Worm (Caenorhabditis elegans): ENCODE results near the gene mdf-2.

mdf-2 gene

ce11 chrIV:2677687-2678086 lies 36.8 kb upstream of the mdf-2 start:
- TF ChIP-seq nhr-25 (tag; optimal IDR thresholded peaks at IDR 0.05) (no peak), ztf-11 (tag; optimal IDR thresholded peaks at IDR 0.05) (no peak), skn-1 (tag; optimal IDR thresholded peaks at IDR 0.05) (no peak), egl-27 (tag; optimal IDR thresholded peaks at IDR 0.05) (no peak), ama-1 (optimal IDR thresholded peaks at IDR 0.05) (no peak), Y55F3AM.14 (GFP tag; optimal IDR thresholded peaks at IDR 0.05) (no peak), F13H6.1 (tag; optimal IDR thresholded peaks at IDR 0.05) (no peak), snpc-4 (tag; optimal IDR thresholded peaks at IDR 0.05) (no peak), sem-4 (tag; optimal IDR thresholded peaks at IDR 0.05) (no peak)

- TF ChIP-seq peb-1 (tag; optimal IDR thresholded peaks at IDR 0.05): no peak
- TF ChIP-seq elt-3 (tag; optimal IDR thresholded peaks at IDR 0.05): no peak
- peak; percentile 75 for TF ChIP-seq F13H6.1 (tag; optimal IDR thresholded peaks at IDR 0.05)
- TF ChIP-seq ztf-11 (tag; optimal IDR thresholded peaks at IDR 0.05): no peak
- no peak for TF ChIP-seq elt-1 (tag; optimal IDR thresholded peaks at IDR 0.05)
- TF ChIP-seq nhr-129 (tag; optimal IDR thresholded peaks at IDR 0.05): peak; percentile 56
- no peak for TF ChIP-seq nhr-23 (tag; optimal IDR thresholded peaks at IDR 0.05)
- TF ChIP-seq ceh-16 (tag; optimal IDR thresholded peaks at IDR 0.05): no peak
- no peak for TF ChIP-seq skn-1 (tag; optimal IDR thresholded peaks at IDR 0.05)
- peak; percentile 86 for TF ChIP-seq nhr-21 (tag; optimal IDR thresholded peaks at IDR 0.05)
- peak; percentile 99 for TF ChIP-seq gmeb-1 (tag; optimal IDR thresholded peaks at IDR 0.05)
- no peak for TF ChIP-seq mbf-1 (tag; optimal IDR thresholded peaks at IDR 0.05)
- peak; percentile 62 for TF ChIP-seq nhr-6 (tag; optimal IDR thresholded peaks at IDR 0.05)
- peak; percentile 86 for TF ChIP-seq mab-5 (tag; optimal IDR thresholded peaks at IDR 0.05)
- no peak for TF ChIP-seq aly-2 (tag; optimal IDR thresholded peaks at IDR 0.05)
- TF ChIP-seq ama-1 (optimal IDR thresholded peaks at IDR 0.05): peak; percentile 65
- TF ChIP-seq ztf-1 (GFP tag; conservative IDR thresholded peaks at IDR 0.05): no peak
- TF ChIP-seq sem-4 (tag; optimal IDR thresholded peaks at IDR 0.05): peak; percentile 62
- TF ChIP-seq fos-1 (tag; optimal IDR thresholded peaks at IDR 0.05): peak; percentile 49
- TF ChIP-seq Y55F3AM.14 (GFP tag; optimal IDR thresholded peaks at IDR 0.05): no peak
- TF ChIP-seq unc-62 (GFP tag; optimal IDR thresholded peaks at IDR 0.05): no peak
- peak; percentile 76 for TF ChIP-seq sma-3 (GFP tag; optimal IDR thresholded peaks at IDR 0.05)
- TF ChIP-seq nhr-11 (tag; optimal IDR thresholded peaks at IDR 0.05): no peak
- peak; percentile 41 for TF ChIP-seq blmp-1 (tag; optimal IDR thresholded peaks at IDR 0.05; ENCODE audit: insufficient read depth)
- peak; percentile 80 for TF ChIP-seq ceh-82 (tag; optimal IDR thresholded peaks at IDR 0.05)
- peak; percentile 94 for TF ChIP-seq lin-13 (GFP tag; optimal IDR thresholded peaks at IDR 0.05)
- TF ChIP-seq egl-27 (tag; optimal IDR thresholded peaks at IDR 0.05): peak; percentile 76
- TF ChIP-seq nhr-237 (tag; optimal IDR thresholded peaks at IDR 0.05): peak; percentile 30
- peak; percentile 55 for TF ChIP-seq ztf-4 (tag; optimal IDR thresholded peaks at IDR 0.05)
- TF ChIP-seq C34F6.9 (tag; optimal IDR thresholded peaks at IDR 0.05): peak; percentile 92
- peak; percentile 86 for TF ChIP-seq lin-11 (tag; optimal IDR thresholded peaks at IDR 0.05)
- TF ChIP-seq dmd-4 (tag; optimal IDR thresholded peaks at IDR 0.05): no peak
- peak; percentile 35 for TF ChIP-seq ZK546.5 (tag; optimal IDR thresholded peaks at IDR 0.05)
- TF ChIP-seq lsy-2 (tag; optimal IDR thresholded peaks at IDR 0.05): peak; percentile 93 to 95
- peak; percentile 80 for TF ChIP-seq nhr-10 (tag; optimal IDR thresholded peaks at IDR 0.05)
- no peak for TF ChIP-seq lin-39 (tag; optimal IDR thresholded peaks at IDR 0.05)
- TF ChIP-seq nhr-25 (tag; optimal IDR thresholded peaks at IDR 0.05): peak; percentile 83
- TF ChIP-seq mdl-1 (tag; optimal IDR thresholded peaks at IDR 0.05): peak in 1 of 2 experiments; percentile 49
- no peak for TF ChIP-seq nhr-12 (tag; optimal IDR thresholded peaks at IDR 0.05)
- TF ChIP-seq R02D3.7 (tag; optimal IDR thresholded peaks at IDR 0.05): peak; percentile 60
- no peak for TF ChIP-seq unc-39 (tag; optimal IDR thresholded peaks at IDR 0.05)
- peak; percentile 94 for TF ChIP-seq unc-55 (GFP tag; optimal IDR thresholded peaks at IDR 0.05)
- TF ChIP-seq zag-1 (tag; optimal IDR thresholded peaks at IDR 0.05): peak; percentile 40
- no peak for TF ChIP-seq alr-1 (tag; optimal IDR thresholded peaks at IDR 0.05)
- peak; percentile 70 for TF ChIP-seq snpc-4 (tag; optimal IDR thresholded peaks at IDR 0.05)
- TF ChIP-seq crh-2 (tag; optimal IDR thresholded peaks at IDR 0.05): peak; percentile 90
- TF ChIP-seq nhr-77 (tag; optimal IDR thresholded peaks at IDR 0.05): peak; percentile 11
- no peak for TF ChIP-seq sma-9 (GFP tag; optimal IDR thresholded peaks at IDR 0.05)
- TF ChIP-seq sma-9 (tag; optimal IDR thresholded peaks at IDR 0.05): no peak
Measured at ce11 chrIV:2676281-2676680, 35.4 kb upstream of the mdf-2 start, which contains the start of gene Y94H6A.3. Gene Y94H6A.3, plus strand, starts transcription at chrIV:2676512.

All from whole organism, L2 larva.